Fruit fly (Drosophila melanogaster): ENCODE results near the gene CG1239.
A peak's percentile ranks its signal among the peaks of the same experiment; 100 is the strongest.

CG1239 gene

DNA sequence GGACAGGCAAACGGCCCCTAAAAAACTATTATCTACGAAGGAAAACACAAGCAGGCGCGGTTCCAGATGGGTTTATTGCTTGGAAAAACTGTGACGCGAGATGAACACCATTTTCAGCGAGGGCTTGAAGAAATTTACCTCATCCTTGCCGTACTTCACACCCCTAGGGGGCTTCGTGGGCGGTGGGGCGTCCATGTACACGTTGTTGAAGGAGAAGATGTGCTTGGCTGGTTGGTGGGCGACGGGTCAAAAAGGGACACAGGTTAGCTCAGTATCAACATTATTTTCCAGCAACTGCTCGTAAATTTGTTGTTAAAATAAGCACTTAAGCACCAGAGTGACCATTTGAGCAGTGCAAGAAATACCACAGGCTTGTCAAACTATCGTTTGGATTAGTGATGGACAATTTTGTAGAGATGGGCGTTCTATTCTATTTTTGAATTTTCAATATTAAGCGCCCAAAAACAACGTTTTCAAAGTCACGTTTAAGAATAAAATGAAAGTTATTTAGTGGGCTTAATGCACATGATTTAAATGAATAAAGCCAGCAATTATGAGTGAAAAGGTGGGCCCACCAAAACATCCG is 25.4 kb downstream of the CG1239 start, which contains the start of gene Sec8 (continued):
- no peak for TF ChIP-seq CG9215 (GFP tag; IDR thresholded peaks at IDR 0.05)
- TF ChIP-seq CG6175 (GFP tag; IDR thresholded peaks at IDR 0.05), result 0 out of 3 replicates have a peak, but pooled peaks have one; percentile 48
- TF ChIP-seq CG4854 (GFP tag; optimal IDR thresholded peaks at IDR 0.05), result no peak
- TF ChIP-seq YL-1 (GFP tag; optimal IDR thresholded peaks at IDR 0.05), result peak; percentile 68
- no peak for TF ChIP-seq CG14014 (GFP tag; IDR thresholded peaks at IDR 0.05)
- peak; percentile 49 for TF ChIP-seq Antp (GFP tag; optimal IDR thresholded peaks at IDR 0.05)
- peak; percentile 30 for TF ChIP-seq CG9817 (tag; optimal IDR thresholded peaks at IDR 0.05)
- TF ChIP-seq grn (GFP tag; optimal IDR thresholded peaks at IDR 0.05), result no peak
- peak; percentile 37 for TF ChIP-seq CG4282 (GFP tag; optimal IDR thresholded peaks at IDR 0.05)
- TF ChIP-seq CG12659 (GFP tag; optimal IDR thresholded peaks at IDR 0.05), result peak; percentile 56
- no peak for TF ChIP-seq CG7271 (tag; optimal IDR thresholded peaks at IDR 0.05)
- peak; percentile 81; the same call in 2 of the 4 replicates for TF ChIP-seq chinmo (GFP tag; IDR thresholded peaks at IDR 0.05; ENCODE audit: partially characterized antibody)
- peak; percentile 25; the same call in 1 of the 2 replicates for TF ChIP-seq CG10366 (GFP tag; IDR thresholded peaks at IDR 0.05)
- no peak for TF ChIP-seq CG5953 (GFP tag; IDR thresholded peaks at IDR 0.05)
- no peak for TF ChIP-seq Lpt (GFP tag; optimal IDR thresholded peaks at IDR 0.05)
- TF ChIP-seq Six4 (GFP tag; optimal IDR thresholded peaks at IDR 0.05), result no peak
- no peak for TF ChIP-seq H15 (GFP tag; IDR thresholded peaks at IDR 0.05)
- peak; percentile 38 for TF ChIP-seq B-H2 (GFP tag; optimal IDR thresholded peaks at IDR 0.05)
- no peak for TF ChIP-seq C15 (GFP tag; IDR thresholded peaks at IDR 0.05)
- no peak for TF ChIP-seq ap (GFP tag; IDR thresholded peaks at IDR 0.05)
- TF ChIP-seq Ptx1 (GFP tag; IDR thresholded peaks at IDR 0.05), result no peak
- TF ChIP-seq CG15601 (tag; optimal IDR thresholded peaks at IDR 0.05), result no peak
- peak; percentile 36; the same call in 1 of the 2 replicates for TF ChIP-seq lmd (GFP tag; IDR thresholded peaks at IDR 0.05)
- peak; percentile 56 for TF ChIP-seq Sin3A (optimal IDR thresholded peaks at IDR 0.05)
- TF ChIP-seq Doc2 (GFP tag; IDR thresholded peaks at IDR 0.05), result no peak
- no peak for TF ChIP-seq psq (GFP tag; optimal IDR thresholded peaks at IDR 0.05)
- TF ChIP-seq croc (GFP tag; conservative IDR thresholded peaks at IDR 0.05), result no peak
- no peak for TF ChIP-seq CG18476 (GFP tag; optimal IDR thresholded peaks at IDR 0.05)
- TF ChIP-seq gce (GFP tag; IDR thresholded peaks at IDR 0.05), result no peak
- TF ChIP-seq CG17186 (GFP tag; optimal IDR thresholded peaks at IDR 0.05), result peak; percentile 33
- peak; percentile 99 for TF ChIP-seq Sry-δ (GFP tag; optimal IDR thresholded peaks at IDR 0.05)
- no peak for TF ChIP-seq CG8765 (GFP tag; IDR thresholded peaks at IDR 0.05)
- peak; percentile 2 for TF ChIP-seq CG8944 (GFP tag; optimal IDR thresholded peaks at IDR 0.05)
- TF ChIP-seq pum (GFP tag; optimal IDR thresholded peaks at IDR 0.05), result peak; percentile 9
- no peak for TF ChIP-seq CG43689 (GFP tag; IDR thresholded peaks at IDR 0.05)
- TF ChIP-seq CG34422 (GFP tag; IDR thresholded peaks at IDR 0.05), result peak; percentile 64; the same call in 2 of the 3 replicates
- TF ChIP-seq gem (tag; optimal IDR thresholded peaks at IDR 0.05), result no peak
- TF ChIP-seq trem (tag; optimal IDR thresholded peaks at IDR 0.05), result peak; percentile 80
- peak; percentile 22 for TF ChIP-seq Fer3 (tag; optimal IDR thresholded peaks at IDR 0.05)
- peak; percentile 36 for TF ChIP-seq CG8290 (GFP tag; optimal IDR thresholded peaks at IDR 0.05)
- TF ChIP-seq CG8290 (tag; optimal IDR thresholded peaks at IDR 0.05), result no peak
- no peak for TF ChIP-seq CG14667 (GFP tag; IDR thresholded peaks at IDR 0.05)
- TF ChIP-seq CG32772 (GFP tag; IDR thresholded peaks at IDR 0.05), result no peak
- TF ChIP-seq PHDP (tag; optimal IDR thresholded peaks at IDR 0.05), result no peak
- TF ChIP-seq Bgb (GFP tag; IDR thresholded peaks at IDR 0.05; ENCODE audit: partially characterized antibody), result peak; percentile 91
- TF ChIP-seq CG7963 (GFP tag; IDR thresholded peaks at IDR 0.05; ENCODE audit: partially characterized antibody), result peak; percentile 55; the same call in 2 of the 3 replicates
- TF ChIP-seq ara (GFP tag; IDR thresholded peaks at IDR 0.05), result no peak
- peak in 1 of 3 experiments; percentile 12 for TF ChIP-seq lola (GFP tag; optimal IDR thresholded peaks at IDR 0.05)
- TF ChIP-seq CG17802 (tag; optimal IDR thresholded peaks at IDR 0.05), result no peak
- peak; percentile 82 for TF ChIP-seq inv (GFP tag; IDR thresholded peaks at IDR 0.05; ENCODE audit: partially characterized antibody)
- no peak for TF ChIP-seq CG2875 (GFP tag; optimal IDR thresholded peaks at IDR 0.05)
